Worm (Caenorhabditis elegans) whole organism, L1 larva: Measurements from ENCODE around the gene fbxb-117.

Experiments used
- C04F5.9 ChIP-seq: sonication (generic microtip); optimal IDR thresholded peaks from 2 replicates; lab custom pipeline; 2016; ENCODE audit warnings: missing genetic modification characterization, missing compliant biosample characterization
- ama-1 ChIP-seq: fragments of 150-350 bp; optimal IDR thresholded peaks from 2 replicates; lab custom pipeline; 2014
- ceh-90 ChIP-seq: sonication (generic microtip); optimal IDR thresholded peaks from 2 replicates; lab custom pipeline; 2016; ENCODE audit warnings: missing genetic modification characterization, missing compliant biosample characterization
- elt-3 ChIP-seq, 6 experiments: fragments of 150-350 bp in 1 of 6; sonication (generic microtip); optimal IDR thresholded peaks; 2 replicates each; lab custom pipeline; 2017 to 2018; ENCODE audit warnings: missing biosample characterization in 6 of 6, missing genetic modification characterization in 6 of 6, inconsistent platforms in 1 of 6
- fkh-10 ChIP-seq: sonication (generic microtip); optimal IDR thresholded peaks from 2 replicates; lab custom pipeline; 2017; ENCODE audit warnings: missing biosample characterization, missing genetic modification reagents, missing genetic modification characterization
- fkh-4 ChIP-seq: sonication (generic microtip); optimal IDR thresholded peaks from 2 replicates; lab custom pipeline; 2016; ENCODE audit warnings: missing compliant biosample characterization, missing genetic modification characterization, borderline replicate concordance
- fkh-8 ChIP-seq: sonication (generic microtip); optimal IDR thresholded peaks from 2 replicates; lab custom pipeline; 2016; ENCODE audit warnings: mild to moderate bottlenecking, missing genetic modification characterization, missing compliant biosample characterization
- fos-1 ChIP-seq: fragments of 150-350 bp; optimal IDR thresholded peaks from 2 replicates; lab custom pipeline; 2014; ENCODE audit warnings: missing biosample characterization, missing genetic modification characterization
- hlh-17 ChIP-seq: fragments of 200-800 bp; sonication (Bioruptor generic); optimal IDR thresholded peaks from 2 replicates; lab custom pipeline; 2018; ENCODE audit warnings: missing genetic modification characterization, mild to moderate bottlenecking, missing compliant biosample characterization, moderate library complexity, borderline replicate concordance
- hlh-4 ChIP-seq: sonication (generic microtip); optimal IDR thresholded peaks from 2 replicates; lab custom pipeline; 2016; ENCODE audit warnings: mild to moderate bottlenecking, missing genetic modification characterization, missing compliant biosample characterization
- hpl-2 ChIP-seq: fragments of 150-350 bp; optimal IDR thresholded peaks from 2 replicates; lab custom pipeline; 2014; ENCODE audit warnings: missing biosample characterization, missing genetic modification reagents, missing genetic modification characterization
- isw-1 ChIP-seq: fragments of 200-800 bp; sonication (Bioruptor generic); IDR thresholded peaks from 2 replicates; pipeline ENCODE4 v1.3.6; 2022; ENCODE audit warnings: missing genetic modification characterization, missing compliant biosample characterization
- jun-1 ChIP-seq: fragments of 150-350 bp; optimal IDR thresholded peaks from 2 replicates; lab custom pipeline; 2014; ENCODE audit warnings: missing biosample characterization, missing genetic modification reagents, missing genetic modification characterization
- lin-14 ChIP-seq: fragments of 200-800 bp; sonication (Bioruptor generic); optimal IDR thresholded peaks from 2 replicates; lab custom pipeline; 2018; ENCODE audit warnings: mild to moderate bottlenecking, missing genetic modification characterization, moderate library complexity, missing compliant biosample characterization
- lin-15B ChIP-seq: fragments of 150-350 bp; sonication (generic microtip); optimal IDR thresholded peaks from 3 replicates; lab custom pipeline; 2014; ENCODE audit warnings: missing biosample characterization, missing genetic modification characterization
- lir-3 ChIP-seq: sonication (generic microtip); optimal IDR thresholded peaks from 2 replicates; lab custom pipeline; 2016; ENCODE audit warnings: mild to moderate bottlenecking, missing genetic modification characterization, moderate library complexity, missing compliant biosample characterization; ENCODE audit not compliant: poor library complexity
- mab-9 ChIP-seq: fragments of 200-800 bp; sonication (Bioruptor generic); IDR thresholded peaks from 2 replicates; pipeline ENCODE4 v1.3.6; 2022; ENCODE audit warnings: missing genetic modification reagents, missing genetic modification characterization, missing compliant biosample characterization
- mef-2 ChIP-seq: fragments of 150-350 bp; optimal IDR thresholded peaks from 2 replicates; lab custom pipeline; 2014; ENCODE audit warnings: missing biosample characterization, missing genetic modification characterization
- nhr-12 ChIP-seq: sonication (generic microtip); optimal IDR thresholded peaks from 2 replicates; lab custom pipeline; 2017; ENCODE audit warnings: missing biosample characterization, missing genetic modification characterization
- nhr-28 ChIP-seq: fragments of 150-350 bp; optimal IDR thresholded peaks from 2 replicates; lab custom pipeline; 2014; ENCODE audit warnings: missing biosample characterization, missing genetic modification characterization
- nhr-71 ChIP-seq: sonication (generic microtip); optimal IDR thresholded peaks from 2 replicates; lab custom pipeline; 2016; ENCODE audit warnings: mild to moderate bottlenecking, missing genetic modification characterization, moderate library complexity, missing compliant biosample characterization
- nhr-76 ChIP-seq: sonication (generic microtip); optimal IDR thresholded peaks from 2 replicates; lab custom pipeline; 2017; ENCODE audit warnings: missing biosample characterization, missing genetic modification characterization
- nhr-84 ChIP-seq: sonication (generic microtip); optimal IDR thresholded peaks from 2 replicates; lab custom pipeline; 2017; ENCODE audit warnings: missing biosample characterization, missing genetic modification characterization
- nhr-85 ChIP-seq: sonication (generic microtip); peaks from one replicate; lab custom pipeline; 2016; ENCODE audit warnings: missing genetic modification characterization, inconsistent platforms, missing compliant biosample characterization
- nhr-90 ChIP-seq: sonication (generic microtip); optimal IDR thresholded peaks from 2 replicates; lab custom pipeline; 2016; ENCODE audit warnings: mild to moderate bottlenecking, missing genetic modification characterization, missing compliant biosample characterization; ENCODE audit not compliant: poor library complexity
- pax-3 ChIP-seq: fragments of 200-800 bp; sonication (Bioruptor generic); optimal IDR thresholded peaks from 2 replicates; lab custom pipeline; 2018; ENCODE audit warnings: mild to moderate bottlenecking, missing genetic modification characterization, moderate library complexity, missing compliant biosample characterization
- skn-1 ChIP-seq: fragments of 150-350 bp; optimal IDR thresholded peaks from 2 replicates; lab custom pipeline; 2014; ENCODE audit warnings: missing biosample characterization, missing genetic modification characterization
- snu-23 ChIP-seq: sonication (generic microtip); optimal IDR thresholded peaks from 2 replicates; lab custom pipeline; 2016; ENCODE audit warnings: missing genetic modification characterization, missing compliant biosample characterization
- sptf-1 ChIP-seq: fragments of 150-350 bp; optimal IDR thresholded peaks from 2 replicates; lab custom pipeline; 2014; ENCODE audit warnings: missing biosample characterization, missing genetic modification characterization
- sup-37 ChIP-seq: fragments of 200-800 bp; sonication (Bioruptor generic); optimal IDR thresholded peaks from 2 replicates; lab custom pipeline; 2018; ENCODE audit warnings: mild to moderate bottlenecking, missing genetic modification characterization, missing compliant biosample characterization
- swsn-7 ChIP-seq: sonication (generic microtip); optimal IDR thresholded peaks from 2 replicates; lab custom pipeline; 2016; ENCODE audit warnings: missing genetic modification characterization, missing compliant biosample characterization
- tlp-1 ChIP-seq: fragments of 150-350 bp; optimal IDR thresholded peaks from 2 replicates; lab custom pipeline; 2014; ENCODE audit warnings: missing biosample characterization, missing genetic modification characterization
- unc-62 ChIP-seq: fragments of 150-350 bp; optimal IDR thresholded peaks from 2 replicates; lab custom pipeline; 2014; ENCODE audit warnings: missing biosample characterization, missing genetic modification reagents, missing genetic modification characterization
- unc-98 ChIP-seq: fragments of 200-800 bp; sonication (Bioruptor generic); IDR thresholded peaks from 2 replicates; pipeline ENCODE4 v1.3.6; 2022; ENCODE audit warnings: missing genetic modification characterization, missing compliant biosample characterization
- vab-15 ChIP-seq: sonication (generic microtip); optimal IDR thresholded peaks from 2 replicates; lab custom pipeline; 2017; ENCODE audit warnings: missing genotype, mild to moderate bottlenecking, missing genetic modification characterization, missing compliant biosample characterization
- zag-1 ChIP-seq: fragments of 150-350 bp; optimal IDR thresholded peaks from 2 replicates; lab custom pipeline; 2014; ENCODE audit warnings: missing biosample characterization, missing genetic modification characterization
- zip-4 ChIP-seq: fragments of 200-800 bp; sonication (Bioruptor generic); optimal IDR thresholded peaks from 2 replicates; lab custom pipeline; 2018; ENCODE audit warnings: mild to moderate bottlenecking, missing genetic modification characterization, moderate library complexity, missing compliant biosample characterization
- ztf-11 ChIP-seq, 2 experiments: sonication (generic microtip); optimal IDR thresholded peaks; 2 replicates each; lab custom pipeline; 2016 to 2017; ENCODE audit warnings: missing genetic modification characterization in 2 of 2, missing biosample characterization in 1 of 2, missing compliant biosample characterization in 1 of 2

Gene fbxb-117

ce11 chrV:19282314-19282713, at the start of gene fbxb-117:
TSS of gene fbxb-117 (plus strand) at chrV:19282614.
- TF ChIP-seq nhr-28 = no peak
- TF ChIP-seq fkh-4 (tag; lab: Kevin White, UChicago) = no peak
- TF ChIP-seq ceh-90 (tag; lab: Kevin White, UChicago) = no peak
- no peak for TF ChIP-seq nhr-90 (tag; lab: Kevin White, UChicago)
- TF ChIP-seq zip-4 (GFP tag; lab: Kevin White, UChicago) = no peak
- no peak for TF ChIP-seq snu-23 (GFP tag; lab: Kevin White, UChicago)

ce11 chrV:19233469-19233868, 48.9 kb upstream of the fbxb-117 start, which contains the start of gene fbxb-116:
TSS of gene fbxb-116 (plus strand) at chrV:19233769.
- TF ChIP-seq fkh-10 (GFP tag; lab: Kevin White, UChicago) = no peak
- no peak for TF ChIP-seq unc-98 (GFP tag; lab: Robert Waterston, UW)
- TF ChIP-seq nhr-84 (tag; lab: Kevin White, UChicago) = no peak
- TF ChIP-seq lin-15B (tag; lab: Kevin White, UChicago) = no peak
- no peak for TF ChIP-seq nhr-12
- no peak for TF ChIP-seq skn-1 (tag; lab: Kevin White, UChicago)
- TF ChIP-seq fkh-4 (tag; lab: Kevin White, UChicago) = no peak
- TF ChIP-seq isw-1 (GFP tag; lab: Robert Waterston, UW) = no peak
- no peak for TF ChIP-seq C04F5.9 (tag; lab: Kevin White, UChicago)
- no peak for TF ChIP-seq nhr-90 (tag; lab: Kevin White, UChicago)
- no peak for TF ChIP-seq fkh-8 (tag; lab: Kevin White, UChicago)
- TF ChIP-seq fos-1 (tag; lab: Kevin White, UChicago) = no peak
- TF ChIP-seq tlp-1 = no peak

DNA sequence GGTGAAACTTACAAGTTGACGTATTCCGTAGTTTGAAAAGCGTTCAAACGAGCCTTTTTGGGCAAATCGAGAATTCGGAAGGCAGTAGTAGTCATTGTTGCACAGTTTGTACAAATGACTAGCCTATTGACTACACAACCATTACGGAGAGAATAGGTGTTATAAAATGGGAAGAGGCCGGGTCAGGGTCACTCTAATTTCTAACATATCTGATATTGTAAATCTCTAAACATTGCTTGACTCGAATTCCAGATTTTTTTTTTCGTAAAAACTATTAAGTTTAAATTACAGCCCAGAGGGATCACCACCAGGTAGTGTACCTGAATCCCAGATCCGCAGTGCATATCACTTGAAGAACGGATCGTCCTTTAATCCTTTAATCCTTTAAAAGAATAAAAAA, 45.2 kb upstream of the fbxb-117 start, which contains the start of gene fbxb-2:
Gene fbxb-2 (minus strand): TSS at position 101 of the 400 bp plus-strand sequence.
- no peak for TF ChIP-seq ceh-90 (tag; lab: Kevin White, UChicago)
- no peak for TF ChIP-seq pax-3
- TF ChIP-seq hlh-4 (tag; lab: Kevin White, UChicago) = no peak
- TF ChIP-seq nhr-76 (tag; lab: Kevin White, UChicago) = no peak
- TF ChIP-seq fkh-10 (GFP tag; lab: Kevin White, UChicago) = no peak
- TF ChIP-seq nhr-90 (tag; lab: Kevin White, UChicago) = no peak
- no peak for TF ChIP-seq vab-15
- TF ChIP-seq lir-3 (tag; lab: Kevin White, UChicago) = no peak
- no peak for TF ChIP-seq sup-37 (GFP tag; lab: Kevin White, UChicago)
- TF ChIP-seq mab-9 (GFP tag; lab: Robert Waterston, UW) = no peak
- no peak for TF ChIP-seq nhr-85 (tag; lab: Kevin White, UChicago)
- TF ChIP-seq lin-14 (GFP tag; lab: Kevin White, UChicago) = no peak
- no peak for TF ChIP-seq hlh-17 (GFP tag; lab: Kevin White, UChicago)
- no peak for TF ChIP-seq elt-3 (tag; optimal IDR thresholded peaks at IDR 0.05; lab: Kevin White, UChicago)
- no peak for TF ChIP-seq nhr-84 (tag; lab: Kevin White, UChicago)
- no peak for TF ChIP-seq fos-1 (tag; lab: Kevin White, UChicago)
- TF ChIP-seq swsn-7 (tag; lab: Kevin White, UChicago) = no peak
- TF ChIP-seq unc-62 (GFP tag; lab: Kevin White, UChicago) = no peak
- no peak for TF ChIP-seq C04F5.9 (tag; lab: Kevin White, UChicago)

- TF ChIP-seq zag-1 (tag; lab: Kevin White, UChicago) = no peak
- no peak for TF ChIP-seq pax-3
- TF ChIP-seq ama-1 (lab: Kevin White, UChicago) = no peak
- no peak for TF ChIP-seq nhr-12
- no peak for TF ChIP-seq mef-2 (tag; lab: Kevin White, UChicago)
- TF ChIP-seq hpl-2 (GFP tag; lab: Kevin White, UChicago) = no peak
- no peak for TF ChIP-seq lin-14 (GFP tag; lab: Kevin White, UChicago)
- TF ChIP-seq vab-15 = no peak
- TF ChIP-seq hlh-17 (GFP tag; lab: Kevin White, UChicago) = no peak
- TF ChIP-seq nhr-71 (tag; lab: Kevin White, UChicago) = no peak
- TF ChIP-seq jun-1 = no peak
- no peak for TF ChIP-seq ztf-11 (tag; optimal IDR thresholded peaks at IDR 0.05; lab: Kevin White, UChicago)
- TF ChIP-seq ceh-90 (tag; lab: Kevin White, UChicago) = no peak
- TF ChIP-seq fkh-8 (tag; lab: Kevin White, UChicago) = no peak
- no peak for TF ChIP-seq sptf-1 (tag; lab: Kevin White, UChicago)
- TF ChIP-seq, all 84 proteins: peak for 0
Measured at ce11 chrV:19240129-19240528, 42.3 kb upstream of the fbxb-117 start, which contains the start of the genes fbxb-115 and fbxb-1. TSS of gene fbxb-115 (minus strand) at chrV:19240229. TSS of gene fbxb-1 (plus strand) at chrV:19240354.
